Fruit fly (Drosophila melanogaster): ENCODE results near the gene Zw10.

The Zw10 gene

DNA sequence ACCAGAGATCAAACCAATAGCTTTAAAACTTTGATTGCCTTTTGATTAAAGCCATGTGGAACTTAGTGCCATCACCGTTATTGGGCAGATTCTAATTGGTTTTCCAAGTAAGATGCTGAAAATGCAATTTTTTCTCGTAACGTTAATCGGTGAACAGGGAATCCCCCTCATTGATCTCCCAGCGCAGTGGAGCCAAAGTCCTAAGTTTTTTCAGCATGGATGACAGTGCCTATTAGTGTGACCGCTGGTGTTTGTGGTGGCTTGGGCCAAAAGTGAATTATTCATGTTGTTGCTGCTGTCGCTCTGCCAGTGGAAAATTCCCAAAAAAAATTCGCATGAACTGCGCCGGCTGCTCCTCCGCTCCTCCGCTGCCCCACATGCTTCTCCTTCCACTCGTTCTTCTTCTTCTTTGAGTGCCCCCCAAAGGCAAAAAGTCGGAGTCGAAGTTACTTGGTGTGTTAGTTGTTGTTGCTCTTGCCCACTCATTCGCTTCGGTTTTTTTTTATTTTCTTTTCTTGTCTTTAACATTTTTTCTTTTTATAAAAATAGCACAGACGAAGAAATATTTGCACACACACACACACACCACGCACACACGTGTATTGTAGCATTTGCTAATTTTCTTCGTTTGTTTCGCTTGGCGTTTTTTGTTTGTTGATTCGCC is 44.1 kb downstream of the Zw10 start (continued):
- no peak for TF ChIP-seq cad (GFP tag; optimal IDR thresholded peaks at IDR 0.05)
- no peak for TF ChIP-seq sisA (GFP tag; IDR thresholded peaks at IDR 0.05)
- TF ChIP-seq caup (GFP tag; optimal IDR thresholded peaks at IDR 0.05; ENCODE audit: severe bottlenecking) = no peak
- TF ChIP-seq CG7963 (GFP tag; IDR thresholded peaks at IDR 0.05; ENCODE audit: partially characterized antibody) = no peak
- no peak for TF ChIP-seq CG18262 (tag; optimal IDR thresholded peaks at IDR 0.05)
- TF ChIP-seq Optix (GFP tag; IDR thresholded peaks at IDR 0.05) = no peak
- no peak for TF ChIP-seq pan (optimal IDR thresholded peaks at IDR 0.05)
- no peak for TF ChIP-seq pan (GFP tag; optimal IDR thresholded peaks at IDR 0.05 in 1 of 2, IDR thresholded peaks at IDR 0.05 in 1 of 2)
- TF ChIP-seq B-H2 (GFP tag; optimal IDR thresholded peaks at IDR 0.05) = no peak
- TF ChIP-seq Dref (GFP tag; IDR thresholded peaks at IDR 0.05) = no peak
- no peak for TF ChIP-seq usp (GFP tag; optimal IDR thresholded peaks at IDR 0.05)
- TF ChIP-seq CG2129 (GFP tag; IDR thresholded peaks at IDR 0.05; ENCODE audit: partially characterized antibody) = no peak
- TF ChIP-seq prd (optimal IDR thresholded peaks at IDR 0.05) = no peak
- TF ChIP-seq prd (GFP tag; IDR thresholded peaks at IDR 0.05) = 0 out of 3 replicates have a peak, but pooled peaks have one; percentile 16
- TF ChIP-seq Tbp (GFP tag; optimal IDR thresholded peaks at IDR 0.05) = no peak
- no peak for TF ChIP-seq CG18619 (GFP tag; optimal IDR thresholded peaks at IDR 0.05)
- no peak for TF ChIP-seq bcd (GFP tag; optimal IDR thresholded peaks at IDR 0.05)
- TF ChIP-seq Doc2 (GFP tag; IDR thresholded peaks at IDR 0.05) = no peak
- no peak for TF ChIP-seq Ets97D (GFP tag; optimal IDR thresholded peaks at IDR 0.05)
- no peak for TF ChIP-seq gfzf (GFP tag; optimal IDR thresholded peaks at IDR 0.05)
- TF ChIP-seq lab (GFP tag; optimal IDR thresholded peaks at IDR 0.05) = no peak
- TF ChIP-seq Lhr (GFP tag; optimal IDR thresholded peaks at IDR 0.05) = no peak
- no peak for TF ChIP-seq CG2199 (GFP tag; IDR thresholded peaks at IDR 0.05)
- TF ChIP-seq tll (GFP tag; optimal IDR thresholded peaks at IDR 0.05) = no peak
- TF ChIP-seq slbo (GFP tag; IDR thresholded peaks at IDR 0.05) = peak; percentile 21; the same call in 1 of the 2 replicates
- no peak for TF ChIP-seq CG9727 (GFP tag; optimal IDR thresholded peaks at IDR 0.05)
- no peak for TF ChIP-seq CG2202 (tag; optimal IDR thresholded peaks at IDR 0.05)
- TF ChIP-seq ranshi (GFP tag; IDR thresholded peaks at IDR 0.05) = no peak
- no peak for TF ChIP-seq CG7839 (tag; optimal IDR thresholded peaks at IDR 0.05)
- no peak for TF ChIP-seq CG14050 (GFP tag; IDR thresholded peaks at IDR 0.05)
- no peak for TF ChIP-seq Pdp1 (GFP tag; optimal IDR thresholded peaks at IDR 0.05)
- TF ChIP-seq HmgZ (tag; optimal IDR thresholded peaks at IDR 0.05) = no peak
- no peak for TF ChIP-seq CG1603 (tag; optimal IDR thresholded peaks at IDR 0.05)
- no peak for TF ChIP-seq crc (GFP tag; optimal IDR thresholded peaks at IDR 0.05)
- TF ChIP-seq CG1024 (GFP tag; IDR thresholded peaks at IDR 0.05) = no peak
- TF ChIP-seq gro (GFP tag; optimal IDR thresholded peaks at IDR 0.05) = no peak
- TF ChIP-seq lbe (GFP tag; optimal IDR thresholded peaks at IDR 0.05) = no peak
- TF ChIP-seq run (tag; optimal IDR thresholded peaks at IDR 0.05) = no peak
- peak; percentile 13 for TF ChIP-seq zfh2 (GFP tag; optimal IDR thresholded peaks at IDR 0.05)
- no peak for TF ChIP-seq stwl (tag; optimal IDR thresholded peaks at IDR 0.05)
- TF ChIP-seq H2.0 (GFP tag; IDR thresholded peaks at IDR 0.05) = 0 out of 2 replicates have a peak, but pooled peaks have one; percentile 7
- TF ChIP-seq D19B (GFP tag; optimal IDR thresholded peaks at IDR 0.05) = no peak
- TF ChIP-seq CG17385 (GFP tag; optimal IDR thresholded peaks at IDR 0.05) = peak; percentile 20
- TF ChIP-seq slou (GFP tag; optimal IDR thresholded peaks at IDR 0.05) = no peak
- no peak for TF ChIP-seq grau (tag; optimal IDR thresholded peaks at IDR 0.05)
- no peak for TF ChIP-seq esg (GFP tag; conservative IDR thresholded peaks at IDR 0.05)
- TF ChIP-seq CG4404 (GFP tag; IDR thresholded peaks at IDR 0.05) = no peak
- no peak for TF ChIP-seq C15 (GFP tag; IDR thresholded peaks at IDR 0.05)
- TF ChIP-seq ac (GFP tag; optimal IDR thresholded peaks at IDR 0.05) = no peak
- peak; percentile 40 for TF ChIP-seq Drgx (GFP tag; IDR thresholded peaks at IDR 0.05)
- TF ChIP-seq CG30403 (GFP tag; optimal IDR thresholded peaks at IDR 0.05) = no peak
